Fruit fly (Drosophila melanogaster): ENCODE results near the gene Tmf.

Gene Tmf

dm6 chrX:6861523-6862077 lies 17.5 kb downstream of the Tmf start (continued):
- TF ChIP-seq trh (GFP tag; optimal IDR thresholded peaks at IDR 0.05) = no peak
- TF ChIP-seq CrebB (tag; optimal IDR thresholded peaks at IDR 0.05) = no peak
- TF ChIP-seq nmo (GFP tag; optimal IDR thresholded peaks at IDR 0.05) = peak; percentile 52
- TF ChIP-seq CG7987 (GFP tag; optimal IDR thresholded peaks at IDR 0.05) = peak; percentile 21
- TF ChIP-seq Atf3 (GFP tag; optimal IDR thresholded peaks at IDR 0.05) = no peak
- no peak for TF ChIP-seq CG17912 (GFP tag; optimal IDR thresholded peaks at IDR 0.05)
- TF ChIP-seq Hr39 (optimal IDR thresholded peaks at IDR 0.05) = no peak
- TF ChIP-seq CG7928 (GFP tag; optimal IDR thresholded peaks at IDR 0.05) = no peak
- peak in 1 of 2 experiments; percentile 73 for TF ChIP-seq Hr78 (GFP tag; optimal IDR thresholded peaks at IDR 0.05)
- TF ChIP-seq CG12942 (GFP tag; optimal IDR thresholded peaks at IDR 0.05) = no peak
- TF ChIP-seq CG8944 (GFP tag; optimal IDR thresholded peaks at IDR 0.05) = no peak
- TF ChIP-seq dmrt11E (tag; optimal IDR thresholded peaks at IDR 0.05) = no peak
- no peak for TF ChIP-seq Gsc (GFP tag; IDR thresholded peaks at IDR 0.05)
- peak; percentile 66 for TF ChIP-seq Hmr (GFP tag; optimal IDR thresholded peaks at IDR 0.05)
- TF ChIP-seq CG16813 (GFP tag; IDR thresholded peaks at IDR 0.05; ENCODE audit: partially characterized antibody) = no peak
- peak; percentile 40; the same call in 2 of the 3 replicates for TF ChIP-seq CG34224 (GFP tag; IDR thresholded peaks at IDR 0.05; ENCODE audit: partially characterized antibody)
- no peak for TF ChIP-seq vnd (GFP tag; IDR thresholded peaks at IDR 0.05; ENCODE audit: partially characterized antibody)
- no peak for TF ChIP-seq Bdp1 (GFP tag; optimal IDR thresholded peaks at IDR 0.05)
- peak; percentile 95 for TF ChIP-seq Ets65A (GFP tag)
- no peak for TF ChIP-seq Sry-β (GFP tag; optimal IDR thresholded peaks at IDR 0.05)
- TF ChIP-seq Neu2 (GFP tag; optimal IDR thresholded peaks at IDR 0.05; ENCODE audit: borderline replicate concordance) = no peak
- TF ChIP-seq Blimp-1 (GFP tag; optimal IDR thresholded peaks at IDR 0.05) = peak; percentile 22
- peak; percentile 66 for TF ChIP-seq CG32772 (GFP tag; IDR thresholded peaks at IDR 0.05)
- peak; percentile 84 for TF ChIP-seq Drgx (GFP tag; IDR thresholded peaks at IDR 0.05)
- TF ChIP-seq CG6254 (GFP tag; optimal IDR thresholded peaks at IDR 0.05) = no peak
- no peak for TF ChIP-seq Rx (GFP tag; IDR thresholded peaks at IDR 0.05)
- TF ChIP-seq Hey (tag; optimal IDR thresholded peaks at IDR 0.05) = peak; percentile 52
- peak; percentile 74 for TF ChIP-seq slbo (GFP tag; IDR thresholded peaks at IDR 0.05)
- TF ChIP-seq NfI (GFP tag; optimal IDR thresholded peaks at IDR 0.05) = peak; percentile 38
- peak; percentile 29 for TF ChIP-seq CHES-1-like (GFP tag; optimal IDR thresholded peaks at IDR 0.05)
- TF ChIP-seq CG10147 (GFP tag; optimal IDR thresholded peaks at IDR 0.05) = peak; percentile 56
- peak; percentile 86 for TF ChIP-seq mirr (GFP tag; optimal IDR thresholded peaks at IDR 0.05)
- peak; percentile 13 for TF ChIP-seq gro (GFP tag; optimal IDR thresholded peaks at IDR 0.05)
- TF ChIP-seq lola (GFP tag; optimal IDR thresholded peaks at IDR 0.05) = no peak
- TF ChIP-seq lbe (GFP tag; optimal IDR thresholded peaks at IDR 0.05) = peak; percentile 36
- TF ChIP-seq CG18599 (GFP tag; optimal IDR thresholded peaks at IDR 0.05) = peak; percentile 74
- TF ChIP-seq CG13894 (tag; optimal IDR thresholded peaks at IDR 0.05) = peak; percentile 93
- peak; percentile 21 for TF ChIP-seq gsb-n (tag; optimal IDR thresholded peaks at IDR 0.05)
- TF ChIP-seq C15 (GFP tag; IDR thresholded peaks at IDR 0.05) = no peak
- no peak for TF ChIP-seq odd (GFP tag; optimal IDR thresholded peaks at IDR 0.05)
- TF ChIP-seq dm (GFP tag; optimal IDR thresholded peaks at IDR 0.05) = peak; percentile 10
- TF ChIP-seq zf30C (GFP tag; optimal IDR thresholded peaks at IDR 0.05) = peak; percentile 48
- TF ChIP-seq CG9817 (tag; optimal IDR thresholded peaks at IDR 0.05) = peak; percentile 44
- peak; percentile 70 for TF ChIP-seq CG3281 (GFP tag; optimal IDR thresholded peaks at IDR 0.05)
- no peak for TF ChIP-seq CG12219 (GFP tag; optimal IDR thresholded peaks at IDR 0.05)
- no peak for TF ChIP-seq ro (GFP tag; IDR thresholded peaks at IDR 0.05)
- no peak for TF ChIP-seq CG14710 (tag; optimal IDR thresholded peaks at IDR 0.05)
- TF ChIP-seq vfl (GFP tag; optimal IDR thresholded peaks at IDR 0.05) = no peak
- no peak for TF ChIP-seq CG1529 (GFP tag; optimal IDR thresholded peaks at IDR 0.05)
- peak; percentile 69 for TF ChIP-seq zfh1 (GFP tag; IDR thresholded peaks at IDR 0.05)

Measured in whole organism, embryonic.